Worm (Caenorhabditis elegans) whole organism, L1 larva: ENCODE measurements around the gene C25F9.12.

ENCODE experiments used
- C04F5.9 ChIP-seq: sonication (generic microtip); optimal IDR thresholded peaks from 2 replicates; lab custom pipeline; 2016; ENCODE audit warnings: missing genetic modification characterization, missing compliant biosample characterization
- blmp-1 ChIP-seq: fragments of 150-350 bp; optimal IDR thresholded peaks from 2 replicates; lab custom pipeline; 2014; ENCODE audit warnings: missing biosample characterization, missing genetic modification characterization
- ceh-82 ChIP-seq, 3 experiments: fragments of 150-350 bp in 1 of 3; sonication (generic microtip) in 2 of 3; optimal IDR thresholded peaks; 2 replicates each; lab custom pipeline; 2014 to 2017; ENCODE audit warnings: missing biosample characterization in 3 of 3, missing genetic modification characterization in 3 of 3
- elt-2 ChIP-seq: sonication (generic microtip); optimal IDR thresholded peaks from 2 replicates; lab custom pipeline; 2016; ENCODE audit warnings: missing genetic modification characterization, mild to moderate bottlenecking, inconsistent platforms, missing compliant biosample characterization, missing genetic modification reagents
- ets-5 ChIP-seq: fragments of 200-800 bp; sonication (Bioruptor generic); IDR thresholded peaks from 2 replicates; pipeline ENCODE4 v1.3.6; 2022; ENCODE audit warnings: missing genetic modification characterization, missing compliant biosample characterization
- fos-1 ChIP-seq: fragments of 150-350 bp; optimal IDR thresholded peaks from 2 replicates; lab custom pipeline; 2014; ENCODE audit warnings: missing biosample characterization, missing genetic modification characterization
- nhr-11 ChIP-seq: fragments of 150-350 bp; optimal IDR thresholded peaks from 2 replicates; lab custom pipeline; 2014; ENCODE audit warnings: missing biosample characterization, missing genetic modification characterization
- sox-4 ChIP-seq: sonication (generic microtip); optimal IDR thresholded peaks from 2 replicates; lab custom pipeline; 2016; ENCODE audit warnings: missing genetic modification characterization, missing compliant biosample characterization
- zag-1 ChIP-seq: fragments of 150-350 bp; optimal IDR thresholded peaks from 2 replicates; lab custom pipeline; 2014; ENCODE audit warnings: missing biosample characterization, missing genetic modification characterization

DNA sequence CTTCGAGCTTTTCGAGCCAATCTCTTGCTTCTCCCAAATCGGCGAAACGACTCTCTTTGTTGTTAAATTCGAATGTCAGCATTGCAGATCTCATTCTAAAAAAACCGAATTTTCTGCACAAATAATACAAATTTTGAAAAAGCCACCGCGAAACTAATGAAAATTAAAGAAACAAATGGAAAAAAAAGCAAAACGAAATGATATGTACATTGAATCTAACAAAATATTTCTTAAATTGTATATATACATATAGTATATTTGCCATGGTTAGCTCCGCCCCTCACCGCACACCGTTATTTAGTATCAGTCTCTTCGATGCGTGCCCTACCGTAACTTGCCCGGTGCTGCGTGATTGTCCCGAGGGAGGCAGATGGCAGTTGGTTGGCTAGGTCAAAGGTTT, 2.1 kb downstream of the C25F9.12 start, which contains the start of gene srw-86:
- no peak for TF ChIP-seq ets-5 (GFP tag; lab: Robert Waterston, UW)
- no peak for TF ChIP-seq ceh-82 (tag; optimal IDR thresholded peaks at IDR 0.05; lab: Kevin White, UChicago)
- no peak for TF ChIP-seq nhr-11
- no peak for TF ChIP-seq sox-4 (tag; lab: Kevin White, UChicago)
- TF ChIP-seq fos-1 (tag; lab: Kevin White, UChicago) = no peak
- TF ChIP-seq blmp-1 (tag; lab: Kevin White, UChicago) = no peak
- TF ChIP-seq elt-2 (tag; lab: Kevin White, UChicago) = no peak
- TF ChIP-seq zag-1 = no peak
- TF ChIP-seq C04F5.9 (tag; lab: Kevin White, UChicago) = no peak
